Worm (Caenorhabditis elegans) whole organism, early embryonic: ENCODE results near the gene C01G5.3.

Source experiments
- B0310.2 ChIP-seq: sonication (generic microtip); optimal IDR thresholded peaks from 2 replicates; lab custom pipeline; 2016; ENCODE audit warnings: mild to moderate bottlenecking, missing genetic modification characterization, missing compliant biosample characterization
- F13C5.2 ChIP-seq: sonication (generic microtip); optimal IDR thresholded peaks from 2 replicates; lab custom pipeline; 2017; ENCODE audit warnings: mild to moderate bottlenecking, missing genetic modification characterization, inconsistent platforms, missing compliant biosample characterization
- aly-1 ChIP-seq: sonication (generic microtip); optimal IDR thresholded peaks from 2 replicates; lab custom pipeline; 2016; ENCODE audit warnings: missing genetic modification characterization, missing compliant biosample characterization
- ama-1 ChIP-seq: fragments of 150-350 bp; optimal IDR thresholded peaks from 2 replicates; lab custom pipeline; 2014
- ceh-13 ChIP-seq: fragments of 200-800 bp; sonication (Bioruptor generic); optimal IDR thresholded peaks from 2 replicates; lab custom pipeline; 2018; ENCODE audit warnings: mild to moderate bottlenecking, missing genetic modification characterization, missing compliant biosample characterization
- ceh-36 ChIP-seq: sonication (generic microtip); optimal IDR thresholded peaks from 2 replicates; lab custom pipeline; 2016; ENCODE audit warnings: missing genetic modification characterization, inconsistent platforms, missing compliant biosample characterization
- ets-7 ChIP-seq: sonication (generic microtip); optimal IDR thresholded peaks from 2 replicates; lab custom pipeline; 2016; ENCODE audit warnings: missing genotype, missing genetic modification characterization, missing compliant biosample characterization
- flt-1 ChIP-seq: fragments of 200-800 bp; sonication (Bioruptor generic); IDR thresholded peaks from 2 replicates; pipeline ENCODE4 v1.3.6; 2022; ENCODE audit warnings: missing genetic modification characterization, missing compliant biosample characterization
- hmbx-1 ChIP-seq: sonication (generic microtip); optimal IDR thresholded peaks from 2 replicates; lab custom pipeline; 2016; ENCODE audit warnings: mild to moderate bottlenecking, missing genetic modification characterization, missing compliant biosample characterization
- hmg-4 ChIP-seq: fragments of 200-800 bp; sonication (Bioruptor generic); optimal IDR thresholded peaks from 2 replicates; lab custom pipeline; 2018; ENCODE audit warnings: mild to moderate bottlenecking, missing genetic modification characterization, missing compliant biosample characterization
- hnd-1 ChIP-seq: sonication (generic microtip); optimal IDR thresholded peaks from 2 replicates; lab custom pipeline; 2016; ENCODE audit warnings: missing genetic modification characterization, missing compliant biosample characterization
- pes-1 ChIP-seq: fragments of 200-800 bp; sonication (Bioruptor generic); IDR thresholded peaks from 2 replicates; pipeline ENCODE4 v1.3.6; 2022; ENCODE audit warnings: missing genetic modification reagents, missing genetic modification characterization, missing compliant biosample characterization
- scrt-1 ChIP-seq: fragments of 200-800 bp; sonication (Bioruptor generic); IDR thresholded peaks from 2 replicates; pipeline ENCODE4 v1.3.6; 2022; ENCODE audit warnings: missing genetic modification characterization, missing compliant biosample characterization
- sea-1 ChIP-seq: fragments of 200-800 bp; sonication (Bioruptor generic); conservative IDR thresholded peaks from 2 replicates; pipeline ENCODE4 v1.3.6; 2022; ENCODE audit warnings: missing genetic modification characterization, missing compliant biosample characterization
- tbx-11 ChIP-seq: fragments of 200-800 bp; sonication (Bioruptor generic); IDR thresholded peaks from 2 replicates; pipeline ENCODE4 v1.3.6; 2022; ENCODE audit warnings: missing genetic modification characterization, missing compliant biosample characterization
- tbx-37 ChIP-seq: fragments of 200-800 bp; sonication (Bioruptor generic); conservative IDR thresholded peaks from 2 replicates; pipeline ENCODE4 v1.3.6; 2022; ENCODE audit warnings: missing genetic modification reagents, missing genetic modification characterization, missing compliant biosample characterization
- tra-4 ChIP-seq: sonication (generic microtip); optimal IDR thresholded peaks from 2 replicates; lab custom pipeline; 2017; ENCODE audit warnings: missing genetic modification characterization, missing compliant biosample characterization

C01G5.3 gene

DNA sequence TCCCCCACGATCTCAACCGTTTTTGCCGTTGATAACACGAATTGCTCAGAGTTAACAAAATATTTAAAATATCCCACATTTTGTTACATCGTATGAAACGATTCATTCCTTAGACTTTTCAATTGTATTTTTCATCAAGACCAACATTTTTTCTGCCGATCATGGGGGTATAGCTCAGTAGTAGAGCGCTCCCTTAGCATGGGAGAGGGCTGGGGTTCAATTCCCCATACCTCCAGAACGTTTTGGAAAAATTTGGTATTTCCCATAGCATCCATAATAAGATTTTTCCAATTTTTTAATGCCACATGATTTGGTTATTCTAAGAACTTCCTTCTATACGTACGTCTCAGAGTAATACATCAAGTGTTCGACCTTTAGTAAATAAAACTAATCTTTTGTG, 26.0 kb downstream of the C01G5.3 start:
- TF ChIP-seq ceh-36 (tag; lab: Kevin White, UChicago) (no peak), scrt-1 (no peak), tra-4 (tag; lab: Kevin White, UChicago) (no peak), hnd-1 (no peak), ceh-13 (GFP tag; lab: Kevin White, UChicago) (no peak), B0310.2 (tag; lab: Kevin White, UChicago) (no peak), flt-1 (no peak), hmbx-1 (tag; lab: Kevin White, UChicago) (no peak), pes-1 (GFP tag; lab: Robert Waterston, UW) (no peak), aly-1 (no peak), ets-7 (tag; lab: Kevin White, UChicago) (no peak), hmg-4 (GFP tag; lab: Kevin White, UChicago) (no peak), tbx-11 (no peak), sea-1 (no peak), tbx-37 (GFP tag; lab: Robert Waterston, UW) (no peak), F13C5.2 (tag; lab: Kevin White, UChicago) (no peak), ama-1 (lab: Kevin White, UChicago) (no peak)

DNA sequence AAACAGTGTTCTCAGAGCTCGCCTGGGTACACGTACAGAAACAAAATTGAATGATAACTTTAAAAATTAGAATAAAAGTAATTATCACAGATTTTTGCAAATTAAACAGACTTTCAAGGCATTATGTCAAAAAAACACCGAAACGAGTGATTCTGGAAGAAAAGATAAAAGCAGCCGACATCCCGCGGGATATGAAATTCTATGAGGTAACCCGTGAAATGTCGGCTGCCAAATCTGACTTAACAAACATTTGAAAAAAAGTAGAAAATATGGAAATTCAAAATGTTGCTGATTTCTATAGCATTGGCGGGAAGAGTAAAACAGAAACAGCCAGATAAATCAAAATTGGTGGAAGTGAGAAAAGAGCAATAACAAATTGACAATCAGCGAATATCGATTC, 29.6 kb downstream of the C01G5.3 start:
- no peak for TF ChIP-seq B0310.2 (tag; lab: Kevin White, UChicago)
- no peak for TF ChIP-seq sea-1
- no peak for TF ChIP-seq ets-7 (tag; lab: Kevin White, UChicago)
- TF ChIP-seq F13C5.2 (tag; lab: Kevin White, UChicago), result no peak
- TF ChIP-seq hmg-4 (GFP tag; lab: Kevin White, UChicago), result no peak

DNA sequence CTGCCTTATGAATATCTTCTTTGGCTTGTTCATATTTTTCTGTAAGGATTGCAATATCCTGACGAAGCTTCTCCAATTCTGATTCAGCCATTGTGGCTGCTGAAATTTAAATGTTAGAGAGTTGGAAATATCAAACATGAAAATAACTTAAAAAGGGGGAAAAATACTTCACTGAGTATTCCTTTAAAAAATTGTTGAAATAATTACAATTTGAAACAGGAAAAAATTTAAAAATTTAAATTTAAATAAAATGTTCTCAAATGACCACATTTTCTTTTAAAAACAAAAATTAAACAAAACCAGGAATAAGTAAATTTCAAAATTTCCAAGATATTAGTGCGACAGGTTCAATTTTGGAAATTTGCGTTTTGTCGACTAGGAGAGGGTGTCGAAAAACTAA, 36.2 kb downstream of the C01G5.3 start, which contains the start of gene bicd-1:
Gene bicd-1 (minus strand): TSS at position 101 of the 400 bp plus-strand sequence.
- no peak for TF ChIP-seq hnd-1
- no peak for TF ChIP-seq flt-1
- no peak for TF ChIP-seq hmbx-1 (tag; lab: Kevin White, UChicago)
- TF ChIP-seq B0310.2 (tag; lab: Kevin White, UChicago), result no peak
- no peak for TF ChIP-seq tbx-11
- TF ChIP-seq ceh-36 (tag; lab: Kevin White, UChicago), result no peak
- no peak for TF ChIP-seq scrt-1

- no peak for TF ChIP-seq hnd-1
- TF ChIP-seq ceh-13 (GFP tag; lab: Kevin White, UChicago), result no peak
- TF ChIP-seq F13C5.2 (tag; lab: Kevin White, UChicago), result no peak
- TF ChIP-seq sea-1, result no peak
- TF ChIP-seq tbx-11, result no peak
- no peak for TF ChIP-seq aly-1
- no peak for TF ChIP-seq tbx-37 (GFP tag; lab: Robert Waterston, UW)
- no peak for TF ChIP-seq pes-1 (GFP tag; lab: Robert Waterston, UW)
- no peak for TF ChIP-seq ets-7 (tag; lab: Kevin White, UChicago)
- no peak for TF ChIP-seq hmg-4 (GFP tag; lab: Kevin White, UChicago)
- no peak for TF ChIP-seq flt-1
- TF ChIP-seq scrt-1, result no peak
- TF ChIP-seq ceh-36 (tag; lab: Kevin White, UChicago), result no peak
- TF ChIP-seq ama-1 (lab: Kevin White, UChicago), result no peak
- TF ChIP-seq tra-4 (tag; lab: Kevin White, UChicago), result no peak
- TF ChIP-seq B0310.2 (tag; lab: Kevin White, UChicago), result no peak
- TF ChIP-seq hmbx-1 (tag; lab: Kevin White, UChicago), result no peak
Measured at ce11 chrIV:6572655-6573054, 36.6 kb downstream of the C01G5.3 start.

DNA sequence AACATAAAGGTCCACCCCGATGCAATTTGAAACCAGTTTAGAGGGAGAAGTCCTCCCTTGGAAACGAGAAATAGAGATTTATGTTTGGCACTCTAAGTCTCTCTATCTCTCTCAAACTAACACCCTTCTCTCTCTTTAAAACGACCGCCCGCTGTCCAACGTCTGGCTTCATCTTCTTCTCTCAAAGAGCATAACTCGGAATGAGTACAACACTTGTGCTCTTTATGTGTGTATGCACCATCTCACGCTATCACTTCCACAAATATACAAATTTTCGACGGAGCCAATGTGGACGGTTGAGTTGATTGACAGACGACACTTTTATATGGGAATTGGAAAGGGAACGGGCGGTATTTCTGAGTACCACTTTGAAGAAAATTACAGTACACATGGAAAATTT, 38.3 kb downstream of the C01G5.3 start:
- TF ChIP-seq B0310.2 (tag; lab: Kevin White, UChicago) (no peak), ama-1 (lab: Kevin White, UChicago) (no peak), hnd-1 (no peak), flt-1 (no peak), hmg-4 (GFP tag; lab: Kevin White, UChicago) (no peak), ceh-36 (tag; lab: Kevin White, UChicago) (no peak), ets-7 (tag; lab: Kevin White, UChicago) (no peak), tra-4 (tag; lab: Kevin White, UChicago) (no peak), scrt-1 (no peak), hmbx-1 (tag; lab: Kevin White, UChicago) (no peak), pes-1 (GFP tag; lab: Robert Waterston, UW) (no peak), tbx-11 (no peak), sea-1 (no peak), F13C5.2 (tag; lab: Kevin White, UChicago) (no peak), tbx-37 (GFP tag; lab: Robert Waterston, UW) (no peak)

ce11 chrIV:6575959-6576727, 40.1 kb downstream of the C01G5.3 start:
- TF ChIP-seq hmbx-1 (tag; lab: Kevin White, UChicago), result no peak
- no peak for TF ChIP-seq sea-1
- no peak for TF ChIP-seq tbx-11
- no peak for TF ChIP-seq ceh-36 (tag; lab: Kevin White, UChicago)
- no peak for TF ChIP-seq F13C5.2 (tag; lab: Kevin White, UChicago)
- no peak for TF ChIP-seq tra-4 (tag; lab: Kevin White, UChicago)

- TF ChIP-seq ceh-13 (GFP tag; lab: Kevin White, UChicago), result no peak
- no peak for TF ChIP-seq flt-1
- TF ChIP-seq ama-1 (lab: Kevin White, UChicago), result no peak
- TF ChIP-seq hmbx-1 (tag; lab: Kevin White, UChicago), result no peak
- no peak for TF ChIP-seq tbx-37 (GFP tag; lab: Robert Waterston, UW)
- TF ChIP-seq hmg-4 (GFP tag; lab: Kevin White, UChicago), result no peak
- no peak for TF ChIP-seq F13C5.2 (tag; lab: Kevin White, UChicago)
- no peak for TF ChIP-seq pes-1 (GFP tag; lab: Robert Waterston, UW)
- no peak for TF ChIP-seq scrt-1
- TF ChIP-seq aly-1, result no peak
- no peak for TF ChIP-seq ceh-36 (tag; lab: Kevin White, UChicago)
- no peak for TF ChIP-seq tra-4 (tag; lab: Kevin White, UChicago)
- no peak for TF ChIP-seq B0310.2 (tag; lab: Kevin White, UChicago)
Measured at ce11 chrIV:6576728-6577101, 40.7 kb downstream of the C01G5.3 start.
